Worm (Caenorhabditis elegans) whole organism, L3 larva: ENCODE measurements around the gene frpr-16.

ENCODE experiments used
- R02D3.7 ChIP-seq: fragments of 150-350 bp; optimal IDR thresholded peaks from 2 replicates; lab custom pipeline; 2014; ENCODE audit warnings: missing biosample characterization, missing genetic modification characterization
- ZK546.5 ChIP-seq: sonication (generic microtip); optimal IDR thresholded peaks from 2 replicates; lab custom pipeline; 2017; ENCODE audit warnings: missing biosample characterization, missing genetic modification characterization
- aly-2 ChIP-seq: fragments of 150-350 bp; optimal IDR thresholded peaks from 2 replicates; lab custom pipeline; 2014; ENCODE audit warnings: missing biosample characterization, missing genetic modification characterization
- ama-1 ChIP-seq: fragments of 150-350 bp; optimal IDR thresholded peaks from 2 replicates; lab custom pipeline; 2018
- ceh-82 ChIP-seq: fragments of 150-350 bp; optimal IDR thresholded peaks from 2 replicates; lab custom pipeline; 2014; ENCODE audit warnings: missing biosample characterization, missing genetic modification characterization
- ceh-9 ChIP-seq: sonication (generic microtip); optimal IDR thresholded peaks from 2 replicates; lab custom pipeline; 2018; ENCODE audit warnings: missing biosample characterization, missing genetic modification characterization
- daf-12 ChIP-seq: fragments of 150-350 bp; optimal IDR thresholded peaks from 2 replicates; lab custom pipeline; 2014; ENCODE audit warnings: missing biosample characterization, missing genetic modification reagents, missing genetic modification characterization
- elt-2 ChIP-seq: sonication (generic microtip); optimal IDR thresholded peaks from 2 replicates; lab custom pipeline; 2016; ENCODE audit warnings: missing genetic modification reagents, mild to moderate bottlenecking, missing genetic modification characterization, missing compliant biosample characterization
- elt-3 ChIP-seq, 3 experiments: fragments of 150-350 bp in 1 of 3; sonication (generic microtip) in 2 of 3; optimal IDR thresholded peaks; 2 replicates in 2 of 3; 4 replicates in 1 of 3; lab custom pipeline; 2014 to 2017; ENCODE audit warnings: missing biosample characterization in 3 of 3, missing genetic modification characterization in 3 of 3
- eor-1 ChIP-seq, 2 experiments: fragments of 150-350 bp; optimal IDR thresholded peaks; 2 replicates each; lab custom pipeline; 2014 to 2018; ENCODE audit warnings: missing biosample characterization in 2 of 2, missing genetic modification characterization in 2 of 2
- fkh-2 ChIP-seq: fragments of 150-350 bp; optimal IDR thresholded peaks from 2 replicates; lab custom pipeline; 2014; ENCODE audit warnings: missing biosample characterization, missing genetic modification reagents, missing genetic modification characterization
- lin-39 ChIP-seq: fragments of 150-350 bp; optimal IDR thresholded peaks from 2 replicates; lab custom pipeline; 2018; ENCODE audit warnings: missing biosample characterization, missing genetic modification reagents, missing genetic modification characterization
- lsy-12 ChIP-seq: sonication (generic microtip); optimal IDR thresholded peaks from 2 replicates; lab custom pipeline; 2016; ENCODE audit warnings: mild to moderate bottlenecking, missing genetic modification characterization, missing compliant biosample characterization
- mdl-1 ChIP-seq: fragments of 150-350 bp; optimal IDR thresholded peaks from 2 replicates; lab custom pipeline; 2014; ENCODE audit warnings: missing biosample characterization, missing genetic modification characterization
- mml-1 ChIP-seq: fragments of 150-350 bp; sonication (generic microtip); optimal IDR thresholded peaks from 3 replicates; lab custom pipeline; 2014; ENCODE audit warnings: missing biosample characterization, missing genetic modification characterization
- nfya-1 ChIP-seq: sonication (generic microtip); optimal IDR thresholded peaks from 2 replicates; lab custom pipeline; 2017; ENCODE audit warnings: missing genetic modification characterization, mild to moderate bottlenecking, missing compliant biosample characterization, antibody characterized with exemption, moderate library complexity; ENCODE audit not compliant: insufficient read depth
- nhr-11 ChIP-seq: fragments of 150-350 bp; optimal IDR thresholded peaks from 2 replicates; lab custom pipeline; 2014; ENCODE audit warnings: missing biosample characterization, missing genetic modification characterization
- nhr-12 ChIP-seq: fragments of 150-350 bp; optimal IDR thresholded peaks from 2 replicates; lab custom pipeline; 2014; ENCODE audit warnings: missing biosample characterization, missing genetic modification characterization
- nhr-23 ChIP-seq: fragments of 150-350 bp; optimal IDR thresholded peaks from 2 replicates; lab custom pipeline; 2014; ENCODE audit warnings: missing biosample characterization, missing genetic modification reagents, missing genetic modification characterization
- nhr-237 ChIP-seq: fragments of 150-350 bp; optimal IDR thresholded peaks from 2 replicates; lab custom pipeline; 2014; ENCODE audit warnings: missing biosample characterization, missing genetic modification characterization
- nhr-25 ChIP-seq: sonication (generic microtip); optimal IDR thresholded peaks from 2 replicates; lab custom pipeline; 2017; ENCODE audit warnings: missing biosample characterization, missing genetic modification characterization
- nhr-28 ChIP-seq: fragments of 150-350 bp; optimal IDR thresholded peaks from 2 replicates; lab custom pipeline; 2014; ENCODE audit warnings: missing biosample characterization, missing genetic modification characterization
- nhr-76 ChIP-seq: fragments of 150-350 bp; sonication (generic microtip); optimal IDR thresholded peaks from 5 replicates; lab custom pipeline; 2014; ENCODE audit warnings: missing biosample characterization, missing genetic modification characterization
- nhr-77 ChIP-seq: fragments of 150-350 bp; optimal IDR thresholded peaks from 2 replicates; lab custom pipeline; 2014; ENCODE audit warnings: missing biosample characterization, missing genetic modification characterization
- pha-4 ChIP-seq: fragments of 150-350 bp; optimal IDR thresholded peaks from 2 replicates; lab custom pipeline; 2014; ENCODE audit warnings: missing biosample characterization, missing genetic modification reagents, missing genetic modification characterization
- sea-2 ChIP-seq: fragments of 150-350 bp; sonication (generic microtip); optimal IDR thresholded peaks from 4 replicates; lab custom pipeline; 2014; ENCODE audit warnings: missing biosample characterization, missing genetic modification reagents, missing genetic modification characterization
- snpc-4 ChIP-seq: fragments of 150-350 bp; optimal IDR thresholded peaks from 2 replicates; lab custom pipeline; 2014; ENCODE audit warnings: missing biosample characterization, missing genetic modification characterization
- tbx-2 ChIP-seq: sonication (generic microtip); optimal IDR thresholded peaks from 2 replicates; lab custom pipeline; 2016; ENCODE audit warnings: mild to moderate bottlenecking, missing genetic modification characterization, missing compliant biosample characterization
- unc-62 ChIP-seq: fragments of 150-350 bp; sonication (generic microtip); optimal IDR thresholded peaks from 4 replicates; lab custom pipeline; 2014; ENCODE audit warnings: missing biosample characterization, missing genetic modification reagents, missing genetic modification characterization
- ztf-11 ChIP-seq: fragments of 150-350 bp; optimal IDR thresholded peaks from 2 replicates; lab custom pipeline; 2014; ENCODE audit warnings: missing biosample characterization, missing genetic modification characterization
- ztf-4 ChIP-seq: fragments of 150-350 bp; optimal IDR thresholded peaks from 2 replicates; lab custom pipeline; 2014; ENCODE audit warnings: missing biosample characterization, missing genetic modification characterization

The frpr-16 gene

ce11 chrII:5996066-5996465 is 34.9 kb downstream of the frpr-16 start, which contains the start of gene ins-4:
Gene ins-4, plus strand, starts transcription at chrII:5996366.
- TF ChIP-seq mdl-1 (no peak), nhr-23 (no peak), pha-4 (tag; lab: Kevin White, UChicago) (no peak)

ce11 chrII:5990668-5991067 is 40.3 kb downstream of the frpr-16 start, which contains the start of gene ins-3:
Gene ins-3, minus strand, starts transcription at chrII:5990768.
- no peak for TF ChIP-seq tbx-2 (tag; lab: Kevin White, UChicago)
- TF ChIP-seq lin-39 (tag; lab: Kevin White, UChicago) = no peak
- TF ChIP-seq ceh-82 (tag; lab: Kevin White, UChicago) = no peak
- TF ChIP-seq ztf-4 (tag; lab: Kevin White, UChicago) = no peak
- no peak for TF ChIP-seq lsy-12 (tag; lab: Kevin White, UChicago)
- no peak for TF ChIP-seq R02D3.7 (tag; lab: Kevin White, UChicago)
- TF ChIP-seq ama-1 (lab: Kevin White, UChicago) = no peak
- no peak for TF ChIP-seq nhr-25
- TF ChIP-seq ceh-9 (tag; lab: Kevin White, UChicago) = no peak
- no peak for TF ChIP-seq elt-3 (tag; optimal IDR thresholded peaks at IDR 0.05; lab: Kevin White, UChicago)
- no peak for TF ChIP-seq unc-62 (GFP tag; lab: Kevin White, UChicago)
- no peak for TF ChIP-seq aly-2 (tag; lab: Kevin White, UChicago)
- TF ChIP-seq nhr-76 (tag; lab: Kevin White, UChicago) = no peak
- TF ChIP-seq mdl-1 = no peak
- TF ChIP-seq elt-2 (tag; lab: Kevin White, UChicago) = no peak
- no peak for TF ChIP-seq nhr-77 (tag; lab: Kevin White, UChicago)
- no peak for TF ChIP-seq ztf-11 (tag; lab: Kevin White, UChicago)
- TF ChIP-seq daf-12 (tag; lab: Kevin White, UChicago) = no peak
- no peak for TF ChIP-seq ZK546.5 (tag; lab: Kevin White, UChicago)
- no peak for TF ChIP-seq nhr-237 (tag; lab: Kevin White, UChicago)

ce11 chrII:5988224-5988623 is 42.8 kb downstream of the frpr-16 start, which contains the start of gene ins-2:
Gene ins-2, plus strand, starts transcription at chrII:5988524.
- TF ChIP-seq sea-2 (GFP tag; lab: Kevin White, UChicago) = no peak
- no peak for TF ChIP-seq nhr-11 (tag; lab: Kevin White, UChicago)
- TF ChIP-seq nfya-1 (tag; lab: Kevin White, UChicago) = no peak
- no peak for TF ChIP-seq ceh-9 (tag; lab: Kevin White, UChicago)
- no peak for TF ChIP-seq mdl-1
- TF ChIP-seq ztf-4 (tag; lab: Kevin White, UChicago) = no peak
- TF ChIP-seq nhr-28 (tag; lab: Kevin White, UChicago) = no peak
- TF ChIP-seq nhr-12 (tag; lab: Kevin White, UChicago) = no peak
- no peak for TF ChIP-seq lsy-12 (tag; lab: Kevin White, UChicago)
- TF ChIP-seq mml-1 (tag; lab: Kevin White, UChicago) = no peak
- TF ChIP-seq ztf-11 (tag; lab: Kevin White, UChicago) = no peak
- no peak for TF ChIP-seq snpc-4 (tag; lab: Kevin White, UChicago)
- no peak for TF ChIP-seq R02D3.7 (tag; lab: Kevin White, UChicago)
- no peak for TF ChIP-seq fkh-2
- no peak for TF ChIP-seq eor-1 (tag; optimal IDR thresholded peaks at IDR 0.05; lab: Kevin White, UChicago)
- no peak for TF ChIP-seq elt-3 (tag; optimal IDR thresholded peaks at IDR 0.05; lab: Kevin White, UChicago)
